Worm (Caenorhabditis elegans) whole organism, young adult: ENCODE results near the gene ant-1.4.

Source experiments
- B0336.3 ChIP-seq: fragments of 200-800 bp; sonication (Bioruptor generic); IDR thresholded peaks from 2 replicates; pipeline ENCODE4 v1.3.6; 2022; ENCODE audit warnings: missing genetic modification characterization, missing compliant biosample characterization
- C06A6.2 ChIP-seq: fragments of 200-800 bp; sonication (Bioruptor generic); conservative IDR thresholded peaks from 2 replicates; pipeline ENCODE4 v1.3.6; 2022; ENCODE audit warnings: missing genetic modification characterization, missing compliant biosample characterization
- F55B11.4 ChIP-seq: sonication (generic microtip); optimal IDR thresholded peaks from 2 replicates; lab custom pipeline; 2016; ENCODE audit warnings: missing compliant biosample characterization, missing genetic modification characterization, borderline replicate concordance; ENCODE audit not compliant: insufficient read depth
- F57C9.4 ChIP-seq: sonication (generic microtip); optimal IDR thresholded peaks from 2 replicates; lab custom pipeline; 2017; ENCODE audit warnings: mild to moderate bottlenecking, missing genetic modification characterization, missing compliant biosample characterization
- T07F8.4 ChIP-seq: sonication (generic microtip); optimal IDR thresholded peaks from 2 replicates; lab custom pipeline; 2016; ENCODE audit warnings: mild to moderate bottlenecking, missing genetic modification characterization, moderate library complexity, missing compliant biosample characterization
- T26A5.8 ChIP-seq: sonication (generic microtip); optimal IDR thresholded peaks from 2 replicates; lab custom pipeline; 2016; ENCODE audit warnings: missing genetic modification characterization, missing compliant biosample characterization
- Y53G8AR.9 ChIP-seq: fragments of 200-800 bp; sonication (Bioruptor generic); conservative IDR thresholded peaks from 2 replicates; pipeline ENCODE4 v1.3.6; 2022; ENCODE audit warnings: missing genetic modification reagents, missing genetic modification characterization, missing compliant biosample characterization
- akir-1 ChIP-seq: fragments of 200-800 bp; sonication (Bioruptor generic); optimal IDR thresholded peaks from 2 replicates; lab custom pipeline; 2018; ENCODE audit warnings: mild to moderate bottlenecking, missing genetic modification characterization, moderate library complexity, missing compliant biosample characterization
- ama-1 ChIP-seq, 3 experiments: fragments of 150-350 bp in 1 of 3; sonication (generic microtip) in 2 of 3; optimal IDR thresholded peaks; 2 replicates each; lab custom pipeline; 2014 to 2018; ENCODE audit warnings: missing biosample characterization in 2 of 3, missing genetic modification characterization in 2 of 3, missing genetic modification reagents in 2 of 3
- atf-7 ChIP-seq: sonication (generic microtip); optimal IDR thresholded peaks from 2 replicates; lab custom pipeline; 2017; ENCODE audit warnings: mild to moderate bottlenecking, missing genetic modification characterization, missing compliant biosample characterization
- athp-1 ChIP-seq: sonication (generic microtip); optimal IDR thresholded peaks from 2 replicates; lab custom pipeline; 2017; ENCODE audit warnings: mild to moderate bottlenecking, missing genetic modification characterization, missing compliant biosample characterization
- attf-3 ChIP-seq: fragments of 200-800 bp; sonication (Bioruptor generic); conservative IDR thresholded peaks from 2 replicates; pipeline ENCODE4 v1.3.6; 2022; ENCODE audit warnings: missing genetic modification reagents, missing genetic modification characterization, missing compliant biosample characterization
- attf-5 ChIP-seq: fragments of 200-800 bp; sonication (Bioruptor generic); optimal IDR thresholded peaks from 2 replicates; lab custom pipeline; 2018; ENCODE audit warnings: mild to moderate bottlenecking, missing genetic modification characterization, missing compliant biosample characterization
- bed-2 ChIP-seq: fragments of 200-800 bp; sonication (Bioruptor generic); IDR thresholded peaks from 2 replicates; pipeline ENCODE4 v1.3.6; 2022; ENCODE audit warnings: missing genetic modification reagents, missing genetic modification characterization, missing compliant biosample characterization
- cebp-1 ChIP-seq, 2 experiments: fragments of 200-800 bp in 1 of 2; sonication (Bioruptor generic) in 1 of 2; sonication (generic microtip) in 1 of 2; IDR thresholded peaks in 1 of 2; optimal IDR thresholded peaks in 1 of 2; 2 replicates each; pipeline versions ENCODE4 v1.3.6 to Lab custom; 2017 to 2022; ENCODE audit warnings: missing compliant biosample characterization in 2 of 2, missing genetic modification characterization in 2 of 2, mild to moderate bottlenecking in 1 of 2, missing genetic modification reagents in 1 of 2, moderate library complexity in 1 of 2
- ceh-79 ChIP-seq: sonication (generic microtip); optimal IDR thresholded peaks from 2 replicates; lab custom pipeline; 2017; ENCODE audit warnings: mild to moderate bottlenecking, missing genetic modification characterization, missing compliant biosample characterization
- ceh-91 ChIP-seq: fragments of 200-800 bp; sonication (Bioruptor generic); IDR thresholded peaks from 2 replicates; pipeline ENCODE4 v1.3.6; 2022; ENCODE audit warnings: missing genetic modification reagents, missing genetic modification characterization, missing compliant biosample characterization
- dox-1 ChIP-seq: fragments of 200-800 bp; sonication (Bioruptor generic); IDR thresholded peaks from 2 replicates; pipeline ENCODE4 v1.3.6; 2022; ENCODE audit warnings: missing genetic modification reagents, missing genetic modification characterization, missing compliant biosample characterization
- egl-44 ChIP-seq: fragments of 200-800 bp; sonication (Bioruptor generic); IDR thresholded peaks from 2 replicates; pipeline ENCODE4 v1.3.6; 2022; ENCODE audit warnings: missing genetic modification reagents, missing genetic modification characterization, missing compliant biosample characterization
- ets-4 ChIP-seq: fragments of 200-800 bp; sonication (Bioruptor generic); optimal IDR thresholded peaks from 2 replicates; lab custom pipeline; 2018; ENCODE audit warnings: mild to moderate bottlenecking, missing genetic modification characterization, missing compliant biosample characterization
- hmg-1.2 ChIP-seq: fragments of 200-800 bp; sonication (Bioruptor generic); IDR thresholded peaks from 2 replicates; pipeline ENCODE4 v1.3.6; 2022; ENCODE audit warnings: missing genetic modification reagents, missing genetic modification characterization, missing compliant biosample characterization
- let-607 ChIP-seq, 2 experiments: fragments of 200-800 bp in 1 of 2; sonication (Bioruptor generic) in 1 of 2; sonication (generic microtip) in 1 of 2; optimal IDR thresholded peaks; 2 replicates each; lab custom pipeline; 2016 to 2018; ENCODE audit warnings: mild to moderate bottlenecking in 2 of 2, missing compliant biosample characterization in 2 of 2, missing genetic modification characterization in 2 of 2, moderate library complexity in 2 of 2, missing genotype in 1 of 2
- lin-26 ChIP-seq: fragments of 200-800 bp; sonication (Bioruptor generic); IDR thresholded peaks from 2 replicates; pipeline ENCODE4 v1.3.6; 2022; ENCODE audit warnings: missing genetic modification reagents, missing genetic modification characterization, missing compliant biosample characterization
- lin-35 ChIP-seq, 3 experiments: fragments of 150-350 bp in 2 of 3; sonication (generic microtip) in 1 of 3; optimal IDR thresholded peaks; 2 replicates each; lab custom pipeline; 2014 to 2018; ENCODE audit warnings: missing biosample characterization in 3 of 3, missing genetic modification characterization in 3 of 3, missing genetic modification reagents in 3 of 3
- lir-1 ChIP-seq: fragments of 200-800 bp; sonication (Bioruptor generic); conservative IDR thresholded peaks from 2 replicates; pipeline ENCODE4 v1.3.6; 2022; ENCODE audit warnings: missing genetic modification reagents, missing genetic modification characterization, missing compliant biosample characterization
- lsl-1 ChIP-seq: fragments of 200-800 bp; sonication (Bioruptor generic); optimal IDR thresholded peaks from 2 replicates; lab custom pipeline; 2018; ENCODE audit warnings: mild to moderate bottlenecking, missing genetic modification characterization, moderate library complexity, missing compliant biosample characterization
- lsy-27 ChIP-seq: sonication (generic microtip); optimal IDR thresholded peaks from 2 replicates; lab custom pipeline; 2017; ENCODE audit warnings: missing genetic modification characterization, mild to moderate bottlenecking, missing compliant biosample characterization, antibody characterized with exemption, missing genotype, borderline replicate concordance; ENCODE audit not compliant: insufficient read depth
- madf-3 ChIP-seq: fragments of 200-800 bp; sonication (Bioruptor generic); IDR thresholded peaks from 2 replicates; pipeline ENCODE4 v1.3.6; 2022; ENCODE audit warnings: missing genetic modification reagents, missing genetic modification characterization, missing compliant biosample characterization
- mcd-1 ChIP-seq: fragments of 200-800 bp; sonication (Bioruptor generic); IDR thresholded peaks from 2 replicates; pipeline ENCODE4 v1.3.6; 2022; ENCODE audit warnings: missing genetic modification reagents, missing genetic modification characterization, missing compliant biosample characterization
- mel-28 ChIP-seq: sonication (generic microtip); optimal IDR thresholded peaks from 2 replicates; lab custom pipeline; 2016; ENCODE audit warnings: borderline replicate concordance, mild to moderate bottlenecking, missing genetic modification characterization, missing compliant biosample characterization
- mes-4 ChIP-seq: sonication (generic microtip); optimal IDR thresholded peaks from 2 replicates; lab custom pipeline; 2016; ENCODE audit warnings: missing genotype, missing genetic modification characterization, missing compliant biosample characterization
- nfya-2 ChIP-seq: fragments of 200-800 bp; sonication (Bioruptor generic); IDR thresholded peaks from 2 replicates; pipeline ENCODE4 v1.3.6; 2022; ENCODE audit warnings: missing genetic modification reagents, missing genetic modification characterization, missing compliant biosample characterization
- nfyb-1 ChIP-seq: fragments of 200-800 bp; sonication (Bioruptor generic); IDR thresholded peaks from 2 replicates; pipeline ENCODE4 v1.3.6; 2022; ENCODE audit warnings: missing genetic modification reagents, missing genetic modification characterization, missing compliant biosample characterization
- nhr-80 ChIP-seq: sonication (generic microtip); optimal IDR thresholded peaks from 2 replicates; lab custom pipeline; 2016; ENCODE audit warnings: missing genetic modification characterization, missing compliant biosample characterization
- nhr-90 ChIP-seq: sonication (generic microtip); optimal IDR thresholded peaks from 2 replicates; lab custom pipeline; 2016; ENCODE audit warnings: missing genotype, mild to moderate bottlenecking, missing genetic modification characterization, missing compliant biosample characterization
- pha-4 ChIP-seq: fragments of 150-350 bp; sonication (generic microtip); optimal IDR thresholded peaks from 2 replicates; lab custom pipeline; 2014; ENCODE audit warnings: missing biosample characterization, missing genetic modification reagents, missing genetic modification characterization
- rec-8 ChIP-seq, 2 experiments: sonication (generic microtip); optimal IDR thresholded peaks; 2 replicates each; lab custom pipeline; 2016; ENCODE audit warnings: mild to moderate bottlenecking in 2 of 2, missing genetic modification characterization in 2 of 2, missing genetic modification reagents in 2 of 2, missing genotype in 2 of 2, missing biosample characterization in 1 of 2, missing compliant biosample characterization in 1 of 2, moderate library complexity in 1 of 2
- sdz-38 ChIP-seq: sonication (generic microtip); optimal IDR thresholded peaks from 2 replicates; lab custom pipeline; 2016; ENCODE audit warnings: missing genotype, missing genetic modification characterization, missing compliant biosample characterization
- sea-2 ChIP-seq: fragments of 200-800 bp; sonication (Bioruptor generic); IDR thresholded peaks from 2 replicates; pipeline ENCODE4 v1.3.6; 2022; ENCODE audit warnings: missing genetic modification characterization, missing compliant biosample characterization
- snpc-1.1 ChIP-seq: sonication (generic microtip); optimal IDR thresholded peaks from 2 replicates; lab custom pipeline; 2017; ENCODE audit warnings: missing genetic modification characterization, mild to moderate bottlenecking, missing compliant biosample characterization, antibody characterized with exemption, moderate library complexity, missing genotype, missing genetic modification reagents; ENCODE audit not compliant: insufficient read depth
- tbp1 ChIP-seq: fragments of 200-800 bp; sonication (Bioruptor generic); optimal IDR thresholded peaks from 2 replicates; lab custom pipeline; 2018; ENCODE audit warnings: mild to moderate bottlenecking, missing genetic modification characterization, missing compliant biosample characterization
- xnd-1 ChIP-seq: sonication (generic microtip); optimal IDR thresholded peaks from 2 replicates; lab custom pipeline; 2016; ENCODE audit warnings: missing genotype, missing genetic modification reagents, missing genetic modification characterization, missing compliant biosample characterization
- ztf-18 ChIP-seq: sonication (generic microtip); optimal IDR thresholded peaks from 2 replicates; lab custom pipeline; 2016; ENCODE audit warnings: missing genotype, mild to moderate bottlenecking, missing genetic modification characterization, missing compliant biosample characterization
- ztf-25 ChIP-seq: fragments of 200-800 bp; sonication (Bioruptor generic); IDR thresholded peaks from 2 replicates; pipeline ENCODE4 v1.3.6; 2022; ENCODE audit warnings: missing genetic modification reagents, missing genetic modification characterization, missing compliant biosample characterization
- ztf-26 ChIP-seq: sonication (generic microtip); optimal IDR thresholded peaks from 2 replicates; lab custom pipeline; 2017; ENCODE audit warnings: missing genetic modification characterization, missing compliant biosample characterization
- ztf-6 ChIP-seq: fragments of 200-800 bp; sonication (Bioruptor generic); IDR thresholded peaks from 2 replicates; pipeline ENCODE4 v1.3.6; 2022; ENCODE audit warnings: missing genetic modification reagents, missing genetic modification characterization, missing compliant biosample characterization

The ant-1.4 gene

ce11 chrIV:8481308-8481707 is 21.2 kb upstream of the ant-1.4 start, which contains the start of gene spp-8:
Gene spp-8, plus strand, starts transcription at chrIV:8481664.
- no peak for TF ChIP-seq let-607 (tag; optimal IDR thresholded peaks at IDR 0.05; lab: Kevin White, UChicago)
- no peak for TF ChIP-seq T26A5.8 (tag; lab: Kevin White, UChicago)
- TF ChIP-seq ets-4, result peak; percentile 87
- 0 out of 2 replicates have a peak, but pooled peaks have one; percentile 22 for TF ChIP-seq dox-1 (GFP tag; lab: Robert Waterston, UW)
- no peak for TF ChIP-seq ceh-91
- no peak for TF ChIP-seq T07F8.4
- TF ChIP-seq C06A6.2, result no peak
- no peak for TF ChIP-seq snpc-1.1 (tag; lab: Kevin White, UChicago)
- no peak for TF ChIP-seq F57C9.4 (tag; lab: Kevin White, UChicago)
- no peak for TF ChIP-seq xnd-1
- TF ChIP-seq lsy-27 (tag; lab: Kevin White, UChicago), result no peak
- peak; percentile 94 for TF ChIP-seq nhr-80 (tag; lab: Kevin White, UChicago)
- TF ChIP-seq sdz-38 (tag; lab: Kevin White, UChicago), result no peak
- TF ChIP-seq nfya-2 (GFP tag; lab: Robert Waterston, UW), result no peak
- no peak for TF ChIP-seq mes-4
- TF ChIP-seq atf-7, result peak; percentile 38
- TF ChIP-seq ztf-26 (tag; lab: Kevin White, UChicago), result no peak
- peak; percentile 41 for TF ChIP-seq nhr-90
- peak; percentile 1 for TF ChIP-seq tbp1 (GFP tag; lab: Kevin White, UChicago)
- TF ChIP-seq ztf-25 (GFP tag; lab: Robert Waterston, UW), result no peak
- no peak for TF ChIP-seq F55B11.4 (tag; lab: Kevin White, UChicago)
- TF ChIP-seq lsl-1, result no peak
- no peak for TF ChIP-seq ztf-18 (tag; lab: Kevin White, UChicago)
- peak; percentile 39; the same call in 1 of the 2 replicates for TF ChIP-seq egl-44
- no peak for TF ChIP-seq bed-2 (GFP tag; lab: Robert Waterston, UW)
- no peak for TF ChIP-seq sea-2 (GFP tag; lab: Robert Waterston, UW)
- no peak for TF ChIP-seq attf-5 (GFP tag; lab: Kevin White, UChicago)

- TF ChIP-seq lin-26 (GFP tag; lab: Robert Waterston, UW), result no peak
- TF ChIP-seq madf-3 (GFP tag; lab: Robert Waterston, UW), result no peak
- TF ChIP-seq pha-4 (tag; lab: Kevin White, UChicago), result no peak
- no peak for TF ChIP-seq attf-3 (GFP tag; lab: Robert Waterston, UW)
- no peak for TF ChIP-seq lir-1 (GFP tag; lab: Robert Waterston, UW)
- TF ChIP-seq ceh-79 (tag; lab: Kevin White, UChicago), result no peak
Measured at ce11 chrIV:8479346-8479745, 19.2 kb upstream of the ant-1.4 start, which contains the start of gene hlh-12. Gene hlh-12, minus strand, starts transcription at chrIV:8479446.

ce11 chrIV:8478516-8478915 is 18.4 kb upstream of the ant-1.4 start:
- TF ChIP-seq lin-35 (GFP tag; optimal IDR thresholded peaks at IDR 0.05; lab: Kevin White, UChicago) (no peak), mcd-1 (GFP tag; lab: Robert Waterston, UW) (no peak), mes-4 (no peak), ztf-6 (no peak), B0336.3 (GFP tag; lab: Robert Waterston, UW) (peak; percentile 41), athp-1 (tag; lab: Kevin White, UChicago) (no peak), Y53G8AR.9 (GFP tag; lab: Robert Waterston, UW) (0 out of 2 replicates have a peak, but pooled peaks have one; percentile 35), mel-28 (tag; lab: Kevin White, UChicago) (no peak), cebp-1 (GFP tag; IDR thresholded peaks at IDR 0.05; lab: Robert Waterston, UW) (no peak), cebp-1 (tag; optimal IDR thresholded peaks at IDR 0.05; lab: Kevin White, UChicago) (peak; percentile 0), ama-1 (optimal IDR thresholded peaks at IDR 0.05; lab: Kevin White, UChicago) (no peak), ama-1 (GFP tag; optimal IDR thresholded peaks at IDR 0.05; lab: Kevin White, UChicago) (no peak), akir-1 (GFP tag; lab: Kevin White, UChicago) (no peak), hmg-1.2 (GFP tag; lab: Robert Waterston, UW) (no peak), atf-7 (peak; percentile 20), rec-8 (tag; optimal IDR thresholded peaks at IDR 0.05; lab: Kevin White, UChicago) (no peak), nfyb-1 (0 out of 2 replicates have a peak, but pooled peaks have one; percentile 27), let-607 (tag; optimal IDR thresholded peaks at IDR 0.05; lab: Kevin White, UChicago) (no peak)
